Worm (Caenorhabditis elegans) whole organism, late embryonic: ENCODE data around the gene chil-21.

ENCODE experiments used
- K09A11.1 ChIP-seq: sonication (generic microtip); optimal IDR thresholded peaks from 2 replicates; lab custom pipeline; 2017; ENCODE audit warnings: antibody characterized with exemption, mild to moderate bottlenecking, missing genetic modification characterization, missing compliant biosample characterization; ENCODE audit not compliant: insufficient read depth
- ahr-1 ChIP-seq: sonication (generic microtip); optimal IDR thresholded peaks from 2 replicates; lab custom pipeline; 2016; ENCODE audit warnings: missing genetic modification characterization, missing compliant biosample characterization
- ama-1 ChIP-seq: fragments of 150-350 bp; optimal IDR thresholded peaks from 2 replicates; lab custom pipeline; 2014
- ceh-24 ChIP-seq: sonication (generic microtip); optimal IDR thresholded peaks from 2 replicates; lab custom pipeline; 2016; ENCODE audit warnings: mild to moderate bottlenecking, missing genetic modification characterization, missing compliant biosample characterization
- ceh-48 ChIP-seq: sonication (generic microtip); optimal IDR thresholded peaks from 2 replicates; lab custom pipeline; 2016; ENCODE audit warnings: missing genetic modification characterization, inconsistent platforms, missing compliant biosample characterization
- dmd-4 ChIP-seq: sonication (generic microtip); optimal IDR thresholded peaks from 2 replicates; lab custom pipeline; 2016; ENCODE audit warnings: borderline replicate concordance, missing genetic modification characterization, missing compliant biosample characterization
- dve-1 ChIP-seq: sonication (generic microtip); optimal IDR thresholded peaks from 2 replicates; lab custom pipeline; 2017; ENCODE audit warnings: antibody characterized with exemption, mild to moderate bottlenecking, missing genetic modification characterization, missing compliant biosample characterization
- hlh-30 ChIP-seq: sonication (generic microtip); optimal IDR thresholded peaks from 2 replicates; lab custom pipeline; 2017; ENCODE audit warnings: antibody characterized with exemption, missing genetic modification characterization, missing compliant biosample characterization; ENCODE audit not compliant: insufficient read depth
- odd-2 ChIP-seq: sonication (generic microtip); optimal IDR thresholded peaks from 2 replicates; lab custom pipeline; 2017; ENCODE audit warnings: antibody characterized with exemption, mild to moderate bottlenecking, missing genetic modification characterization, missing compliant biosample characterization
- pax-1 ChIP-seq: fragments of 150-350 bp; optimal IDR thresholded peaks from 2 replicates; lab custom pipeline; 2014; ENCODE audit warnings: missing biosample characterization, missing genetic modification characterization
- pha-4 ChIP-seq: fragments of 150-350 bp; optimal IDR thresholded peaks from 2 replicates; lab custom pipeline; 2018; ENCODE audit warnings: missing biosample characterization, missing genetic modification reagents, missing genetic modification characterization
- pqm-1 ChIP-seq: sonication (generic microtip); optimal IDR thresholded peaks from 2 replicates; lab custom pipeline; 2016; ENCODE audit warnings: missing genetic modification characterization, missing compliant biosample characterization
- sdc-2 ChIP-seq: sonication (generic microtip); optimal IDR thresholded peaks from 2 replicates; lab custom pipeline; 2016; ENCODE audit warnings: missing genotype, missing genetic modification characterization, missing compliant biosample characterization
- ttx-3 ChIP-seq: sonication (generic microtip); optimal IDR thresholded peaks from 2 replicates; lab custom pipeline; 2016; ENCODE audit warnings: missing genetic modification reagents, missing genetic modification characterization, missing compliant biosample characterization

ce11 chrII:9447965-9448364, 13.8 kb downstream of the chil-21 start, which contains the start of gene chil-18:
- TF ChIP-seq pax-1 (tag; lab: Kevin White, UChicago) (no peak), odd-2 (no peak), ttx-3 (no peak), dmd-4 (tag; lab: Kevin White, UChicago) (no peak), K09A11.1 (tag; lab: Kevin White, UChicago) (no peak), pha-4 (tag; lab: Kevin White, UChicago) (no peak), ama-1 (lab: Kevin White, UChicago) (no peak), sdc-2 (tag; lab: Kevin White, UChicago) (no peak), pqm-1 (tag; lab: Kevin White, UChicago) (no peak), ceh-48 (tag; lab: Kevin White, UChicago) (no peak), ahr-1 (tag; lab: Kevin White, UChicago) (no peak), hlh-30 (tag; lab: Kevin White, UChicago) (no peak), ceh-24 (tag; lab: Kevin White, UChicago) (no peak), dve-1 (tag; lab: Kevin White, UChicago) (no peak)
